Fruit fly (Drosophila melanogaster) whole organism, adult: Measurements from ENCODE around the gene CG32816.

ENCODE experiments used
- CG12768 ChIP-seq: fragments of 200-800 bp; sonication (Bioruptor generic); optimal IDR thresholded peaks from 2 replicates; lab custom pipeline; 2017; ENCODE audit warnings: missing biosample characterization, missing genetic modification characterization, mild to moderate bottlenecking, moderate library complexity, missing genetic modification reagents
- CG7101 ChIP-seq: fragments of 200-800 bp; sonication (Bioruptor generic); optimal IDR thresholded peaks from 2 replicates; lab custom pipeline; 2018; ENCODE audit warnings: missing biosample characterization, mild to moderate bottlenecking, missing genetic modification characterization, moderate library complexity
- Crg-1 ChIP-seq: fragments of 200-800 bp; sonication (Bioruptor generic); optimal IDR thresholded peaks from 2 replicates; lab custom pipeline; 2016; ENCODE audit warnings: missing biosample characterization, missing genetic modification characterization
- Mnt ChIP-seq: fragments of 200-800 bp; sonication (Bioruptor generic); optimal IDR thresholded peaks from 2 replicates; lab custom pipeline; 2016; ENCODE audit warnings: missing biosample characterization, mild to moderate bottlenecking, missing genetic modification characterization
- kay ChIP-seq: fragments of 200-800 bp; sonication (Bioruptor generic); peaks from one replicate; lab custom pipeline; 2016; ENCODE audit warnings: missing biosample characterization, missing genetic modification characterization, borderline replicate concordance

- TF ChIP-seq CG12768 (GFP tag; lab: Kevin White, UChicago) (no peak), CG7101 (tag; lab: Kevin White, UChicago) (no peak), Mnt (GFP tag; lab: Kevin White, UChicago) (no peak), Crg-1 (GFP tag; lab: Kevin White, UChicago) (no peak), kay (GFP tag; lab: Kevin White, UChicago) (no peak)
Measured at dm6 chrX:515676-516075, 45.1 kb upstream of the CG32816 start.
